Worm (Caenorhabditis elegans) whole organism, young adult: ENCODE results near the gene F41E7.9.

Experiments used
- B0035.1 ChIP-seq: sonication (generic microtip); optimal IDR thresholded peaks from 2 replicates; lab custom pipeline; 2016; ENCODE audit warnings: missing genetic modification characterization, mild to moderate bottlenecking, missing compliant biosample characterization, missing genotype, missing genetic modification reagents
- B0261.1 ChIP-seq: sonication (generic microtip); optimal IDR thresholded peaks from 2 replicates; lab custom pipeline; 2016; ENCODE audit warnings: mild to moderate bottlenecking, missing genetic modification characterization, moderate library complexity, missing compliant biosample characterization
- F10E7.11 ChIP-seq: sonication (generic microtip); optimal IDR thresholded peaks from 2 replicates; lab custom pipeline; 2017; ENCODE audit warnings: mild to moderate bottlenecking, missing genetic modification characterization, moderate library complexity, missing compliant biosample characterization
- F33H1.4 ChIP-seq: fragments of 200-800 bp; sonication (Bioruptor generic); IDR thresholded peaks from 2 replicates; pipeline ENCODE4 v1.3.6; 2022; ENCODE audit warnings: missing genetic modification reagents, missing genetic modification characterization, missing compliant biosample characterization
- F52B5.7 ChIP-seq: sonication (generic microtip); optimal IDR thresholded peaks from 2 replicates; lab custom pipeline; 2016; ENCODE audit warnings: mild to moderate bottlenecking, missing genetic modification characterization, missing compliant biosample characterization
- atf-7 ChIP-seq: sonication (generic microtip); optimal IDR thresholded peaks from 2 replicates; lab custom pipeline; 2017; ENCODE audit warnings: mild to moderate bottlenecking, missing genetic modification characterization, missing compliant biosample characterization
- ccch-3 ChIP-seq: fragments of 200-800 bp; sonication (Bioruptor generic); optimal IDR thresholded peaks from 2 replicates; lab custom pipeline; 2018; ENCODE audit warnings: mild to moderate bottlenecking, missing genetic modification characterization, missing compliant biosample characterization
- ceh-27 ChIP-seq: fragments of 200-800 bp; sonication (Bioruptor generic); optimal IDR thresholded peaks from 2 replicates; lab custom pipeline; 2018; ENCODE audit warnings: mild to moderate bottlenecking, missing genetic modification characterization, moderate library complexity, missing compliant biosample characterization
- ceh-91 ChIP-seq: fragments of 200-800 bp; sonication (Bioruptor generic); IDR thresholded peaks from 2 replicates; pipeline ENCODE4 v1.3.6; 2022; ENCODE audit warnings: missing genetic modification reagents, missing genetic modification characterization, missing compliant biosample characterization
- die-1 ChIP-seq: sonication (generic microtip); optimal IDR thresholded peaks from 2 replicates; lab custom pipeline; 2016; ENCODE audit warnings: missing genotype, mild to moderate bottlenecking, missing genetic modification characterization, missing compliant biosample characterization
- egl-18 ChIP-seq: fragments of 200-800 bp; sonication (Bioruptor generic); IDR thresholded peaks from 2 replicates; pipeline ENCODE4 v1.3.6; 2022; ENCODE audit warnings: missing genetic modification reagents, missing genetic modification characterization, missing compliant biosample characterization
- ekl-4 ChIP-seq: fragments of 200-800 bp; sonication (Bioruptor generic); IDR thresholded peaks from 2 replicates; pipeline ENCODE4 v1.3.6; 2022; ENCODE audit warnings: missing genetic modification reagents, missing genetic modification characterization, missing compliant biosample characterization
- lag-1 ChIP-seq: fragments of 200-800 bp; sonication (Bioruptor generic); IDR thresholded peaks from 2 replicates; pipeline ENCODE4 v1.3.6; 2022; ENCODE audit warnings: missing genetic modification reagents, missing genetic modification characterization, missing compliant biosample characterization
- let-607 ChIP-seq, 2 experiments: fragments of 200-800 bp in 1 of 2; sonication (Bioruptor generic) in 1 of 2; sonication (generic microtip) in 1 of 2; optimal IDR thresholded peaks; 2 replicates each; lab custom pipeline; 2016 to 2018; ENCODE audit warnings: mild to moderate bottlenecking in 2 of 2, missing compliant biosample characterization in 2 of 2, missing genetic modification characterization in 2 of 2, moderate library complexity in 2 of 2, missing genotype in 1 of 2
- lin-54 ChIP-seq: fragments of 200-800 bp; sonication (Bioruptor generic); optimal IDR thresholded peaks from 2 replicates; lab custom pipeline; 2018; ENCODE audit warnings: mild to moderate bottlenecking, missing genetic modification characterization, missing compliant biosample characterization
- nhr-179 ChIP-seq: sonication (generic microtip); optimal IDR thresholded peaks from 2 replicates; lab custom pipeline; 2016; ENCODE audit warnings: mild to moderate bottlenecking, missing genetic modification characterization, missing compliant biosample characterization
- somi-1 ChIP-seq: fragments of 200-800 bp; sonication (Bioruptor generic); optimal IDR thresholded peaks from 2 replicates; lab custom pipeline; 2018; ENCODE audit warnings: mild to moderate bottlenecking, missing genetic modification characterization, missing compliant biosample characterization
- tbp1 ChIP-seq: fragments of 200-800 bp; sonication (Bioruptor generic); optimal IDR thresholded peaks from 2 replicates; lab custom pipeline; 2018; ENCODE audit warnings: mild to moderate bottlenecking, missing genetic modification characterization, missing compliant biosample characterization
- tlf-1 ChIP-seq: fragments of 200-800 bp; sonication (Bioruptor generic); optimal IDR thresholded peaks from 2 replicates; lab custom pipeline; 2018; ENCODE audit warnings: mild to moderate bottlenecking, missing genetic modification characterization, missing compliant biosample characterization
- unc-62 ChIP-seq: fragments of 150-350 bp; optimal IDR thresholded peaks from 2 replicates; lab custom pipeline; 2014; ENCODE audit warnings: missing biosample characterization, missing genetic modification reagents, missing genetic modification characterization
- zim-3 ChIP-seq: sonication (generic microtip); optimal IDR thresholded peaks from 2 replicates; lab custom pipeline; 2017; ENCODE audit warnings: mild to moderate bottlenecking, missing genetic modification characterization, moderate library complexity, missing compliant biosample characterization
- ztf-25 ChIP-seq: fragments of 200-800 bp; sonication (Bioruptor generic); IDR thresholded peaks from 2 replicates; pipeline ENCODE4 v1.3.6; 2022; ENCODE audit warnings: missing genetic modification reagents, missing genetic modification characterization, missing compliant biosample characterization
- ztf-28 ChIP-seq: fragments of 200-800 bp; sonication (Bioruptor generic); IDR thresholded peaks from 2 replicates; pipeline ENCODE4 v1.3.6; 2022; ENCODE audit warnings: missing genetic modification reagents, missing genetic modification characterization, missing compliant biosample characterization
- ztf-6 ChIP-seq: fragments of 200-800 bp; sonication (Bioruptor generic); IDR thresholded peaks from 2 replicates; pipeline ENCODE4 v1.3.6; 2022; ENCODE audit warnings: missing genetic modification reagents, missing genetic modification characterization, missing compliant biosample characterization

The F41E7.9 gene

ce11 chrX:10277118-10277517 lies 38.7 kb downstream of the F41E7.9 start:
- TF ChIP-seq ekl-4 (GFP tag; lab: Robert Waterston, UW) = no peak
- no peak for TF ChIP-seq ztf-6 (GFP tag; lab: Robert Waterston, UW)
- no peak for TF ChIP-seq ceh-91 (GFP tag; lab: Robert Waterston, UW)
- no peak for TF ChIP-seq B0261.1 (tag; lab: Kevin White, UChicago)
- TF ChIP-seq F52B5.7 (tag; lab: Kevin White, UChicago) = no peak
- no peak for TF ChIP-seq ccch-3
- no peak for TF ChIP-seq ztf-25 (GFP tag; lab: Robert Waterston, UW)
- TF ChIP-seq die-1 (tag; lab: Kevin White, UChicago) = no peak
- no peak for TF ChIP-seq tbp1 (GFP tag; lab: Kevin White, UChicago)
- TF ChIP-seq ztf-28 (GFP tag; lab: Robert Waterston, UW) = no peak
- no peak for TF ChIP-seq let-607 (tag; optimal IDR thresholded peaks at IDR 0.05; lab: Kevin White, UChicago)
- TF ChIP-seq ceh-27 (GFP tag; lab: Kevin White, UChicago) = no peak
- TF ChIP-seq unc-62 (GFP tag; lab: Kevin White, UChicago) = no peak

ce11 chrX:10274470-10274869 lies 41.3 kb downstream of the F41E7.9 start:
- TF ChIP-seq F10E7.11 (tag; lab: Kevin White, UChicago) = no peak
- TF ChIP-seq B0035.1 = no peak
- no peak for TF ChIP-seq lin-54
- no peak for TF ChIP-seq zim-3 (tag; lab: Kevin White, UChicago)
- no peak for TF ChIP-seq tlf-1
- no peak for TF ChIP-seq F33H1.4

ce11 chrX:10273392-10273791 lies 42.4 kb downstream of the F41E7.9 start, which contains the start of gene F41E7.2:
F41E7.2 (plus strand) TSS chrX:10273692.
- no peak for TF ChIP-seq somi-1
- no peak for TF ChIP-seq egl-18
- no peak for TF ChIP-seq lag-1 (GFP tag; lab: Robert Waterston, UW)
- TF ChIP-seq nhr-179 (tag; lab: Kevin White, UChicago) = no peak
- no peak for TF ChIP-seq atf-7 (tag; lab: Kevin White, UChicago)
